Worm (Caenorhabditis elegans) whole organism, mixed stage, embryonic: ENCODE measurements around the gene chil-10.

Experiments used
- ceh-43 ChIP-seq: fragments of 200-800 bp; sonication (Bioruptor generic); optimal IDR thresholded peaks from 2 replicates; lab custom pipeline; 2018; ENCODE audit warnings: mild to moderate bottlenecking, missing genetic modification characterization, moderate library complexity, missing compliant biosample characterization
- elt-1 ChIP-seq: sonication (generic microtip); optimal IDR thresholded peaks from 2 replicates; lab custom pipeline; 2017; ENCODE audit warnings: missing genetic modification characterization, mild to moderate bottlenecking, missing compliant biosample characterization, antibody characterized with exemption, moderate library complexity, borderline replicate concordance; ENCODE audit not compliant: insufficient read depth
- elt-3 ChIP-seq: fragments of 150-350 bp; optimal IDR thresholded peaks from 2 replicates; lab custom pipeline; 2014; ENCODE audit warnings: missing biosample characterization, missing genetic modification characterization
- nhr-28 ChIP-seq: fragments of 150-350 bp; optimal IDR thresholded peaks from 2 replicates; lab custom pipeline; 2014; ENCODE audit warnings: missing biosample characterization, missing genetic modification characterization
- snpc-4 ChIP-seq: fragments of 150-350 bp; optimal IDR thresholded peaks from 2 replicates; lab custom pipeline; 2014; ENCODE audit warnings: missing biosample characterization, missing genetic modification characterization
- unc-62 ChIP-seq: fragments of 150-350 bp; optimal IDR thresholded peaks from 2 replicates; lab custom pipeline; 2014; ENCODE audit warnings: missing biosample characterization, missing genetic modification reagents, missing genetic modification characterization
- ztf-11 ChIP-seq: fragments of 150-350 bp; optimal IDR thresholded peaks from 2 replicates; lab custom pipeline; 2014; ENCODE audit warnings: missing biosample characterization, missing genetic modification characterization

- TF ChIP-seq ztf-11 (no peak), unc-62 (GFP tag; lab: Kevin White, UChicago) (no peak), snpc-4 (tag; lab: Kevin White, UChicago) (no peak), elt-3 (tag; lab: Kevin White, UChicago) (no peak), ceh-43 (GFP tag; lab: Kevin White, UChicago) (no peak), nhr-28 (no peak), elt-1 (tag; lab: Kevin White, UChicago) (no peak)
These were observed 19.3 kb upstream of the chil-10 start, which contains the start of gene F53H8.3 for ce11 chrX:938269-938883.
